Fruit fly (Drosophila melanogaster) whole organism, embryonic: ENCODE results near the gene Fgop2.
A peak's percentile ranks its signal among the peaks of the same experiment; 100 is the strongest.

Experiments
- Adf1 ChIP-seq: fragments of 200-800 bp; sonication (Bioruptor generic); IDR thresholded peaks from 2 replicates; pipeline ENCODE4 v1.3.6; 2022; ENCODE audit warnings: missing biosample characterization, missing genetic modification characterization
- Antp ChIP-seq: fragments of 200-800 bp; sonication (Bioruptor generic); optimal IDR thresholded peaks from 3 replicates; lab custom pipeline; 2016; ENCODE audit warnings: missing biosample characterization, missing genetic modification characterization
- CG10654 ChIP-seq: fragments of 200-800 bp; sonication (Bioruptor generic); optimal IDR thresholded peaks from 2 replicates; lab custom pipeline; 2016; ENCODE audit warnings: missing biosample characterization, missing genetic modification characterization
- CG11085 ChIP-seq: fragments of 200-800 bp; sonication (Bioruptor generic); IDR thresholded peaks from 2 replicates; pipeline ENCODE4 v1.3.6; 2022; ENCODE audit warnings: missing biosample characterization, missing genetic modification characterization
- CG11696 ChIP-seq: fragments of 200-800 bp; sonication (Bioruptor generic); IDR thresholded peaks from 2 replicates; pipeline ENCODE4 v1.3.6; 2022; ENCODE audit warnings: missing biosample characterization, missing genetic modification characterization
- CG13296 ChIP-seq: fragments of 200-800 bp; sonication (Bioruptor generic); optimal IDR thresholded peaks from 3 replicates; lab custom pipeline; 2018; ENCODE audit warnings: missing biosample characterization, mild to moderate bottlenecking, missing genetic modification characterization
- CG13894 ChIP-seq: fragments of 200-800 bp; sonication (Bioruptor generic); optimal IDR thresholded peaks from 3 replicates; lab custom pipeline; 2018; ENCODE audit warnings: missing biosample characterization, mild to moderate bottlenecking, missing genetic modification characterization, moderate library complexity
- CG15479 ChIP-seq: fragments of 200-800 bp; sonication (Bioruptor generic); optimal IDR thresholded peaks from 3 replicates; lab custom pipeline; 2019; ENCODE audit warnings: missing biosample characterization, mild to moderate bottlenecking, missing genetic modification characterization, moderate library complexity
- CG18619 ChIP-seq: fragments of 200-800 bp; sonication (Bioruptor generic); optimal IDR thresholded peaks from 3 replicates; lab custom pipeline; 2017; ENCODE audit warnings: missing biosample characterization, mild to moderate bottlenecking, missing genetic modification characterization
- CG3163 ChIP-seq: fragments of 200-800 bp; sonication (Bioruptor generic); optimal IDR thresholded peaks from 3 replicates; lab custom pipeline; 2016; ENCODE audit warnings: missing biosample characterization, missing genetic modification characterization
- CG32532 ChIP-seq: fragments of 200-800 bp; sonication (Bioruptor generic); IDR thresholded peaks from 2 replicates; pipeline ENCODE4 v1.3.6; 2022; ENCODE audit warnings: missing biosample characterization, missing genetic modification characterization
- CG33557 ChIP-seq: fragments of 200-800 bp; sonication (Bioruptor generic); optimal IDR thresholded peaks from 2 replicates; lab custom pipeline; 2019; ENCODE audit warnings: missing biosample characterization, mild to moderate bottlenecking, missing genetic modification characterization, moderate library complexity
- CG34224 ChIP-seq: fragments of 200-800 bp; sonication (Bioruptor generic); IDR thresholded peaks from 3 replicates; pipeline ENCODE4 v1.3.6; 2022; ENCODE audit warnings: missing biosample characterization, missing genetic modification characterization; ENCODE audit not compliant: partially characterized antibody
- CG4360 ChIP-seq: fragments of 200-800 bp; sonication (Bioruptor generic); IDR thresholded peaks from 2 replicates; pipeline ENCODE4 v1.3.6; 2022; ENCODE audit warnings: missing biosample characterization, missing genetic modification characterization
- CG4617 ChIP-seq: fragments of 200-800 bp; sonication (Bioruptor generic); optimal IDR thresholded peaks from 3 replicates; lab custom pipeline; 2016; ENCODE audit warnings: missing biosample characterization, missing genetic modification characterization, borderline replicate concordance
- CG5180 ChIP-seq: fragments of 200-800 bp; sonication (Bioruptor generic); optimal IDR thresholded peaks from 3 replicates; lab custom pipeline; 2017; ENCODE audit warnings: missing biosample characterization, missing genetic modification characterization, mild to moderate bottlenecking, moderate library complexity, missing genetic modification reagents
- CG8290 ChIP-seq, 3 experiments: fragments of 200-800 bp; sonication (Bioruptor generic); optimal IDR thresholded peaks; 2 replicates each; lab custom pipeline; 2016 to 2019; ENCODE audit warnings: missing biosample characterization in 3 of 3, missing genetic modification characterization in 3 of 3, mild to moderate bottlenecking in 2 of 3, moderate library complexity in 1 of 3
- D19B ChIP-seq: fragments of 200-800 bp; sonication (Bioruptor generic); optimal IDR thresholded peaks from 2 replicates; lab custom pipeline; 2017; ENCODE audit warnings: missing biosample characterization, mild to moderate bottlenecking, missing genetic modification characterization
- Dip2 ChIP-seq: fragments of 200-800 bp; sonication (Bioruptor generic); IDR thresholded peaks from 2 replicates; pipeline ENCODE4 v1.3.6; 2022; ENCODE audit warnings: missing biosample characterization, missing genetic modification characterization
- Drgx ChIP-seq: fragments of 200-800 bp; sonication (Bioruptor generic); IDR thresholded peaks from 2 replicates; pipeline ENCODE4 v1.3.6; 2022; ENCODE audit warnings: missing biosample characterization, missing genetic modification characterization
- E2f2 ChIP-seq: fragments of 200-800 bp; sonication (Bioruptor generic); IDR thresholded peaks from 2 replicates; pipeline ENCODE4 v1.3.6; 2022; ENCODE audit warnings: missing biosample characterization, missing genetic modification characterization
- Hsf ChIP-seq: fragments of 200-800 bp; sonication (Bioruptor generic); optimal IDR thresholded peaks from 3 replicates; lab custom pipeline; 2016; ENCODE audit warnings: missing biosample characterization, missing genetic modification characterization
- Lpt ChIP-seq: fragments of >200 bp; optimal IDR thresholded peaks from 2 replicates; lab custom pipeline; 2018; ENCODE audit warnings: missing biosample characterization, missing genetic modification characterization
- Ptx1 ChIP-seq: fragments of 200-800 bp; sonication (Bioruptor generic); IDR thresholded peaks from 2 replicates; pipeline ENCODE4 v1.3.6; 2022; ENCODE audit warnings: missing biosample characterization, missing genetic modification characterization
- Taf1 ChIP-seq: fragments of 200-800 bp; sonication (Bioruptor generic); IDR thresholded peaks from 2 replicates; pipeline ENCODE4 v1.3.6; 2022; ENCODE audit warnings: missing biosample characterization, missing genetic modification characterization
- Trl ChIP-seq, 3 experiments: fragments of >200 bp in 2 of 3; fragments of 200-800 bp in 1 of 3; sonication (Bioruptor generic) in 1 of 3; optimal IDR thresholded peaks; 2 replicates in 1 of 3; 3 replicates in 2 of 3; lab custom pipeline; 2016 to 2017; ENCODE audit warnings: missing biosample characterization in 1 of 3, missing genetic modification characterization in 1 of 3
- Xrp1 ChIP-seq: fragments of 200-800 bp; sonication (Bioruptor generic); IDR thresholded peaks from 2 replicates; pipeline ENCODE4 v1.3.6; 2022; ENCODE audit warnings: missing biosample characterization, missing genetic modification characterization
- abd-A ChIP-seq: fragments of 200-800 bp; sonication (Bioruptor generic); optimal IDR thresholded peaks from 3 replicates; lab custom pipeline; 2019; ENCODE audit warnings: missing biosample characterization, mild to moderate bottlenecking, missing genetic modification characterization, moderate library complexity
- al ChIP-seq: fragments of 200-800 bp; sonication (Bioruptor generic); IDR thresholded peaks from 2 replicates; pipeline ENCODE4 v1.3.6; 2022; ENCODE audit warnings: missing biosample characterization, missing genetic modification characterization
- ato ChIP-seq: fragments of 200-800 bp; sonication (Bioruptor generic); IDR thresholded peaks from 2 replicates; pipeline ENCODE4 v1.3.6; 2022; ENCODE audit warnings: missing biosample characterization, missing genetic modification characterization; ENCODE audit not compliant: partially characterized antibody
- cato ChIP-seq: fragments of 200-800 bp; sonication (Bioruptor generic); optimal IDR thresholded peaks from 2 replicates; lab custom pipeline; 2016; ENCODE audit warnings: missing biosample characterization, missing genetic modification characterization, borderline replicate concordance
- dan ChIP-seq: fragments of 200-800 bp; sonication (Bioruptor generic); IDR thresholded peaks from 2 replicates; pipeline ENCODE4 v1.3.6; 2022; ENCODE audit warnings: missing biosample characterization, missing genetic modification characterization
- danr ChIP-seq: fragments of 200-800 bp; sonication (Bioruptor generic); IDR thresholded peaks from 2 replicates; pipeline ENCODE4 v1.3.6; 2022; ENCODE audit warnings: missing biosample characterization, missing genetic modification characterization
- gcm ChIP-seq: fragments of 200-800 bp; sonication (Bioruptor generic); optimal IDR thresholded peaks from 2 replicates; lab custom pipeline; 2019; ENCODE audit warnings: missing biosample characterization, mild to moderate bottlenecking, missing genetic modification characterization, moderate library complexity
- her ChIP-seq: fragments of 200-800 bp; sonication (Bioruptor generic); optimal IDR thresholded peaks from 2 replicates; lab custom pipeline; 2016; ENCODE audit warnings: missing biosample characterization, missing genetic modification characterization
- insv ChIP-seq, 2 experiments: fragments of 200-800 bp; sonication (Bioruptor generic); optimal IDR thresholded peaks; 3 replicates each; lab custom pipeline; 2016 to 2018; ENCODE audit warnings: missing biosample characterization in 2 of 2, missing genetic modification characterization in 2 of 2
- nom ChIP-seq: fragments of 200-800 bp; sonication (Bioruptor generic); optimal IDR thresholded peaks from 2 replicates; lab custom pipeline; 2017; ENCODE audit warnings: missing biosample characterization, missing genetic modification characterization, mild to moderate bottlenecking, moderate library complexity, missing genetic modification reagents
- pum ChIP-seq: fragments of 200-800 bp; sonication (Bioruptor generic); optimal IDR thresholded peaks from 2 replicates; lab custom pipeline; 2016; ENCODE audit warnings: missing biosample characterization, missing genetic modification characterization
- pzg ChIP-seq: fragments of 200-800 bp; sonication (Bioruptor generic); optimal IDR thresholded peaks from 3 replicates; lab custom pipeline; 2018; ENCODE audit warnings: missing biosample characterization, mild to moderate bottlenecking, missing genetic modification characterization, moderate library complexity
- ranshi ChIP-seq: fragments of 200-800 bp; sonication (Bioruptor generic); IDR thresholded peaks from 2 replicates; pipeline ENCODE4 v1.3.6; 2022; ENCODE audit warnings: missing biosample characterization, missing genetic modification characterization
- rib ChIP-seq: fragments of 200-800 bp; sonication (Bioruptor generic); IDR thresholded peaks from 2 replicates; pipeline ENCODE4 v1.3.6; 2022; ENCODE audit warnings: missing biosample characterization, missing genetic modification characterization
- salm ChIP-seq: fragments of 200-800 bp; sonication (Bioruptor generic); optimal IDR thresholded peaks from 2 replicates; lab custom pipeline; 2018; ENCODE audit warnings: missing biosample characterization, mild to moderate bottlenecking, missing genetic modification characterization
- sens ChIP-seq: fragments of 200-800 bp; sonication (Bioruptor generic); peaks from one replicate; lab custom pipeline; 2016; ENCODE audit warnings: missing biosample characterization, missing genetic modification characterization
- shn ChIP-seq: fragments of 200-800 bp; sonication (Bioruptor generic); optimal IDR thresholded peaks from 3 replicates; lab custom pipeline; 2016; ENCODE audit warnings: missing biosample characterization, missing genetic modification characterization
- slbo ChIP-seq: fragments of 200-800 bp; sonication (Bioruptor generic); IDR thresholded peaks from 2 replicates; pipeline ENCODE4 v1.3.6; 2022; ENCODE audit warnings: missing biosample characterization, missing genetic modification characterization
- sqz ChIP-seq: fragments of 200-800 bp; sonication (Bioruptor generic); optimal IDR thresholded peaks from 3 replicates; lab custom pipeline; 2018; ENCODE audit warnings: missing biosample characterization, mild to moderate bottlenecking, missing genetic modification characterization
- ttk ChIP-seq: fragments of 200-800 bp; sonication (Bioruptor generic); IDR thresholded peaks from 2 replicates; pipeline ENCODE4 v2.1.2; 2022; ENCODE audit warnings: missing biosample characterization, missing genetic modification characterization
- unc-4 ChIP-seq: fragments of 200-800 bp; sonication (Bioruptor generic); IDR thresholded peaks from 2 replicates; pipeline ENCODE4 v1.3.6; 2022; ENCODE audit warnings: missing biosample characterization, missing genetic modification characterization; ENCODE audit not compliant: partially characterized antibody
- vnd ChIP-seq: fragments of 200-800 bp; sonication (Bioruptor generic); IDR thresholded peaks from 3 replicates; pipeline ENCODE4 v1.3.6; 2022; ENCODE audit warnings: missing biosample characterization, missing genetic modification characterization; ENCODE audit not compliant: partially characterized antibody

The Fgop2 gene

DNA sequence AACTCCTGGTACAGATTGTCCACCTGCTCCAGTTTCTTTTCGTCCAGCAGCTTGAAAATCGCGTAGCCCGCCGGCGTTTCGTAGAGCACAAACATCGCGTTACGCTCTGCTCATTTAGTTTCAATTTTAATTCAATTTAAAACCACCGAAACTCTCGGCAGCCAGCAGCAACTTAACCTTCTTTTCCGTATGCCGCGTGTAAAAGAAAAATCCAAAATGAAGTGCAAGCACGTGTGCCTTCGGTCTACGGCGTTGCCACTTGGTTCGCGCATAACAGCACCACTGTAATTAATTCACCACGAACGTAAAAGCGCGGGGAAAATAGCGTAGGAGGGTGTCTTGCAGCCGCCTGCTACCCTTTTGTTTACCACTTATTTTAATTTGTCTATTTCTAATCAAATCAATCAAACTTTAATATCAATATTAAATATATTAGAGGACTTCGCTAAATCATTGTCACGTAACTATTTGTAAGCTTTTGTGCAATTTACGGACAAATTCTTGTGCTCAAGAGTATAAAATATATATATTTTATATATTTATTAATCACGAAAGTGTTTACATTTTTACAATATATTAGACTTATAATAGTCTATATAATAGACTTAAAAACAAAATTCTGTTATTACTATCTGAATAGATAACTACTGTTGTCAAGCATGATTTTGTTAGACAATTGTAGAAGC lies 26.4 kb downstream of the Fgop2 start, which contains the start of gene nop5 (continued):
- TF ChIP-seq al (GFP tag; lab: Robert Waterston, UW): 0 out of 2 replicates have a peak, but pooled peaks have one; percentile 8
- TF ChIP-seq ato (GFP tag; lab: Robert Waterston, UW): no peak
- TF ChIP-seq CG13894 (tag; lab: Kevin White, UChicago): no peak
- TF ChIP-seq CG8290 (GFP tag; optimal IDR thresholded peaks at IDR 0.05; lab: Kevin White, UChicago): peak; percentile 19
- TF ChIP-seq CG8290 (tag; optimal IDR thresholded peaks at IDR 0.05; lab: Kevin White, UChicago): no peak
- TF ChIP-seq ttk: no peak
- 0 out of 2 replicates have a peak, but pooled peaks have one; percentile 22 for TF ChIP-seq CG32532 (GFP tag; lab: Robert Waterston, UW)
- TF ChIP-seq CG33557: peak; percentile 74
- TF ChIP-seq CG11085 (GFP tag; lab: Robert Waterston, UW): no peak
- no peak for TF ChIP-seq CG4360 (GFP tag; lab: Robert Waterston, UW)
- TF ChIP-seq nom (GFP tag; lab: Kevin White, UChicago): peak; percentile 19
- no peak for TF ChIP-seq rib
- no peak for TF ChIP-seq CG5180
- no peak for TF ChIP-seq Lpt
- TF ChIP-seq insv (GFP tag; optimal IDR thresholded peaks at IDR 0.05; lab: Kevin White, UChicago): peak in 1 of 2 experiments; percentile 63
- TF ChIP-seq Hsf (GFP tag; lab: Kevin White, UChicago): no peak
- TF ChIP-seq ranshi (GFP tag; lab: Robert Waterston, UW): no peak
- no peak for TF ChIP-seq CG4617 (GFP tag; lab: Kevin White, UChicago)
- peak; percentile 5 for TF ChIP-seq sens
- TF ChIP-seq Xrp1 (GFP tag; lab: Robert Waterston, UW): peak; percentile 25; the same call in 1 of the 2 replicates
- TF ChIP-seq Taf1: no peak
- TF ChIP-seq gcm (GFP tag; lab: Kevin White, UChicago): no peak
- TF ChIP-seq Trl (optimal IDR thresholded peaks at IDR 0.05; lab: Kevin White, UChicago): no peak
- TF ChIP-seq Trl (GFP tag; optimal IDR thresholded peaks at IDR 0.05; lab: Kevin White, UChicago): no peak
- TF ChIP-seq sqz (GFP tag; lab: Kevin White, UChicago): no peak
- TF ChIP-seq CG10654 (GFP tag; lab: Kevin White, UChicago): peak; percentile 35
- no peak for TF ChIP-seq shn (GFP tag; lab: Kevin White, UChicago)
- TF ChIP-seq CG34224 (GFP tag; lab: Robert Waterston, UW): no peak
- TF ChIP-seq CG13296 (GFP tag; lab: Kevin White, UChicago): peak; percentile 81
- TF ChIP-seq CG18619: peak; percentile 83
- TF ChIP-seq CG3163: no peak
- no peak; the same call in 1 of the 2 replicates for TF ChIP-seq slbo (GFP tag; lab: Robert Waterston, UW)
- TF ChIP-seq Dip2: no peak
- no peak for TF ChIP-seq her
- no peak for TF ChIP-seq abd-A (tag; lab: Kevin White, UChicago)
- no peak for TF ChIP-seq E2f2 (GFP tag; lab: Robert Waterston, UW)
- no peak for TF ChIP-seq unc-4 (GFP tag; lab: Robert Waterston, UW)
- TF ChIP-seq dan (GFP tag; lab: Robert Waterston, UW): no peak
- no peak for TF ChIP-seq Drgx (GFP tag; lab: Robert Waterston, UW)
- no peak for TF ChIP-seq CG11696 (GFP tag; lab: Robert Waterston, UW)
- TF ChIP-seq Adf1 (GFP tag; lab: Robert Waterston, UW): no peak
- TF ChIP-seq salm (tag; lab: Kevin White, UChicago): peak; percentile 13
- no peak for TF ChIP-seq vnd (GFP tag; lab: Robert Waterston, UW)
- peak; percentile 99 for TF ChIP-seq D19B (GFP tag; lab: Kevin White, UChicago)
- no peak for TF ChIP-seq cato (GFP tag; lab: Kevin White, UChicago)
- TF ChIP-seq Ptx1 (GFP tag; lab: Robert Waterston, UW): no peak
- no peak for TF ChIP-seq pum (GFP tag; lab: Kevin White, UChicago)
- no peak for TF ChIP-seq CG15479 (GFP tag; lab: Kevin White, UChicago)
- TF ChIP-seq Antp: no peak
- no peak for TF ChIP-seq danr (GFP tag; lab: Robert Waterston, UW)
- peak; percentile 47 for TF ChIP-seq pzg (GFP tag; lab: Kevin White, UChicago)
